Worm (Caenorhabditis elegans) whole organism, L2 larva: ENCODE measurements around the gene R08F11.4.

Experiments used
- C34F6.9 ChIP-seq: fragments of 150-350 bp; optimal IDR thresholded peaks from 2 replicates; lab custom pipeline; 2014; ENCODE audit warnings: missing biosample characterization, missing genetic modification characterization
- ZK546.5 ChIP-seq: sonication (generic microtip); optimal IDR thresholded peaks from 2 replicates; lab custom pipeline; 2017; ENCODE audit warnings: missing biosample characterization, missing genetic modification characterization
- alr-1 ChIP-seq: fragments of 150-350 bp; optimal IDR thresholded peaks from 2 replicates; lab custom pipeline; 2014; ENCODE audit warnings: missing biosample characterization, missing genetic modification characterization
- aly-2 ChIP-seq: fragments of 150-350 bp; optimal IDR thresholded peaks from 2 replicates; lab custom pipeline; 2014; ENCODE audit warnings: missing biosample characterization, missing genetic modification characterization
- ama-1 ChIP-seq: fragments of 150-350 bp; optimal IDR thresholded peaks from 2 replicates; lab custom pipeline; 2018; ENCODE audit warnings: inconsistent platforms
- ceh-16 ChIP-seq: fragments of 150-350 bp; optimal IDR thresholded peaks from 2 replicates; lab custom pipeline; 2014; ENCODE audit warnings: missing biosample characterization, missing genetic modification characterization
- ceh-82 ChIP-seq: fragments of 150-350 bp; optimal IDR thresholded peaks from 2 replicates; lab custom pipeline; 2014; ENCODE audit warnings: missing biosample characterization, missing genetic modification characterization
- crh-2 ChIP-seq: sonication (generic microtip); optimal IDR thresholded peaks from 2 replicates; lab custom pipeline; 2017; ENCODE audit warnings: missing biosample characterization, missing genetic modification characterization
- dmd-4 ChIP-seq: sonication (generic microtip); optimal IDR thresholded peaks from 2 replicates; lab custom pipeline; 2017; ENCODE audit warnings: missing biosample characterization, missing genetic modification characterization
- elt-3 ChIP-seq: sonication (generic microtip); optimal IDR thresholded peaks from 2 replicates; lab custom pipeline; 2017; ENCODE audit warnings: missing biosample characterization, missing genetic modification characterization
- fos-1 ChIP-seq: fragments of 150-350 bp; optimal IDR thresholded peaks from 2 replicates; lab custom pipeline; 2014; ENCODE audit warnings: missing biosample characterization, missing genetic modification characterization
- gmeb-1 ChIP-seq: fragments of 150-350 bp; optimal IDR thresholded peaks from 2 replicates; lab custom pipeline; 2014; ENCODE audit warnings: missing biosample characterization, missing genetic modification characterization
- lin-11 ChIP-seq: fragments of 150-350 bp; sonication (generic microtip); optimal IDR thresholded peaks from 2 replicates; lab custom pipeline; 2014; ENCODE audit warnings: missing biosample characterization, missing genetic modification characterization, inconsistent platforms, mixed read lengths
- lin-13 ChIP-seq: fragments of 150-350 bp; optimal IDR thresholded peaks from 2 replicates; lab custom pipeline; 2014; ENCODE audit warnings: missing biosample characterization, missing genetic modification reagents, missing genetic modification characterization
- lsy-2 ChIP-seq, 2 experiments: fragments of 150-350 bp in 1 of 2; sonication (generic microtip) in 1 of 2; optimal IDR thresholded peaks; 2 replicates each; lab custom pipeline; 2014 to 2017; ENCODE audit warnings: missing biosample characterization in 2 of 2, missing genetic modification characterization in 2 of 2
- mab-5 ChIP-seq: fragments of 150-350 bp; optimal IDR thresholded peaks from 2 replicates; lab custom pipeline; 2014; ENCODE audit warnings: missing biosample characterization, missing genetic modification characterization
- mbf-1 ChIP-seq: sonication (generic microtip); optimal IDR thresholded peaks from 2 replicates; lab custom pipeline; 2017; ENCODE audit warnings: missing biosample characterization, missing genetic modification characterization
- nhr-129 ChIP-seq: fragments of 150-350 bp; optimal IDR thresholded peaks from 2 replicates; lab custom pipeline; 2014; ENCODE audit warnings: missing biosample characterization, missing genetic modification characterization
- nhr-21 ChIP-seq: fragments of 150-350 bp; optimal IDR thresholded peaks from 2 replicates; lab custom pipeline; 2014; ENCODE audit warnings: missing biosample characterization, missing genetic modification characterization
- nhr-23 ChIP-seq: fragments of 150-350 bp; optimal IDR thresholded peaks from 2 replicates; lab custom pipeline; 2014; ENCODE audit warnings: missing biosample characterization, missing genetic modification reagents, missing genetic modification characterization
- nhr-6 ChIP-seq: fragments of 150-350 bp; optimal IDR thresholded peaks from 2 replicates; lab custom pipeline; 2014; ENCODE audit warnings: missing biosample characterization, missing genetic modification characterization
- sma-9 ChIP-seq, 2 experiments: fragments of 150-350 bp in 1 of 2; sonication (generic microtip) in 1 of 2; optimal IDR thresholded peaks; 2 replicates each; lab custom pipeline; 2014 to 2016; ENCODE audit warnings: missing genetic modification characterization in 2 of 2, mild to moderate bottlenecking in 1 of 2, missing biosample characterization in 1 of 2, missing compliant biosample characterization in 1 of 2, missing genetic modification reagents in 1 of 2, moderate library complexity in 1 of 2
- snpc-4 ChIP-seq: fragments of 150-350 bp; optimal IDR thresholded peaks from 2 replicates; lab custom pipeline; 2014; ENCODE audit warnings: missing biosample characterization, missing genetic modification characterization
- zag-1 ChIP-seq: fragments of 150-350 bp; optimal IDR thresholded peaks from 2 replicates; lab custom pipeline; 2014; ENCODE audit warnings: missing biosample characterization, missing genetic modification characterization
- ztf-1 ChIP-seq: fragments of 200-800 bp; sonication (Bioruptor generic); conservative IDR thresholded peaks from 2 replicates; pipeline ENCODE4 v1.3.6; 2022; ENCODE audit warnings: missing genetic modification characterization, missing compliant biosample characterization
- ztf-4 ChIP-seq: fragments of 150-350 bp; optimal IDR thresholded peaks from 2 replicates; lab custom pipeline; 2014; ENCODE audit warnings: missing biosample characterization, missing genetic modification characterization

R08F11.4 gene

DNA sequence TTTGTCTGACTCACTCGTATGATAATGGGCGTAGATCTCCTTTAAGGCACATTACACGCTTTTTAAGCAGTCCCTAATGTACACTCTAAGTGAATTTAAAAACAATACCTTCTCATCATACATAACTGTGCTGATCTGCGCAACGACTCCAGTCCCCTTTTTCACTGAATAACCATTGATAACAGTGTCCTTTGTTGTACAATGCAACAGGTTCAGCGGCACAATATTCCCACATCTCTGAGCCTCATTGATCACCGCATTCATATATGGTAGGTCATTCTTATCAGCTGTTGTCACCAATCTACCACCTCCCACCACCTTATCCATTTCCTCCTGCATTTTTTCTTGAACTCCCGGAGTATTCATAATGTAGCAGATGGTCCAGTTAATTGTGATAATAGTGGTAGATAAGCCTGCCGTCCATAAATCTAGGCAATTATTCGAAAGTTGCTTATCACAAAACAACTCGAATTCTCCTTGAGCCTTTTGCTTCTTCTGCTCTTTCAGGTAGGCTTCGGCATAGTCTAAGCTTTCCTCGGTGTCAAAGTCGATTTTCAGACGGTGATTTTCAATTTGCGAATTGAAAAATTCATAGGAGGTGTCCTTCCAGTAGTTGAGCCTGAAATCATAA, 3.4 kb downstream of the R08F11.4 start:
- no peak for TF ChIP-seq ztf-4 (tag; lab: Kevin White, UChicago)
- no peak for TF ChIP-seq lin-13 (GFP tag; lab: Kevin White, UChicago)
- no peak for TF ChIP-seq gmeb-1

DNA sequence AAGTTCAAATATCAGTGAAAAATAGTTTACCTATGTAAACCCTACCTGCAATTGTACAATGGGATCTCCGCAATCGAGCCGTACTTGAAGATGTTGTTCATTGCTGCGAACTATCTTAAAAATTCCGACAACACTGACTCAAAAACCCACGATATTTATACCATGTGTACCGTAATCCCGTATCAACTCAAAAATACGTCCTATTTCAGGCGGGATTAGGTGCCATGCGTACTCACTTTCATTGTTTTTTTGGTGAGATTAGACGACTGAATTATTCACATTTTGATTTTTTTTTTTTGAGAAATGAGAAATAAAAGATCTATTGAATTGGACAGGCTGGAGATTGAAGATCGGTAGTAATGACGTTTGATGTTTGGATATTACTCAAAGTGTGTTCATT, 4.9 kb downstream of the R08F11.4 start, which contains the start of gene srt-30:
srt-30 (minus strand) TSS at position 101 of the 400 bp plus-strand sequence.
- TF ChIP-seq nhr-129 (tag; lab: Kevin White, UChicago) (no peak), aly-2 (tag; lab: Kevin White, UChicago) (no peak), ceh-16 (no peak), ZK546.5 (tag; lab: Kevin White, UChicago) (no peak), nhr-23 (tag; lab: Kevin White, UChicago) (no peak)

- TF ChIP-seq ztf-1 (no peak), nhr-129 (tag; lab: Kevin White, UChicago) (no peak), nhr-6 (tag; lab: Kevin White, UChicago) (no peak), mab-5 (no peak), nhr-23 (tag; lab: Kevin White, UChicago) (no peak), mbf-1 (tag; lab: Kevin White, UChicago) (no peak), lsy-2 (tag; optimal IDR thresholded peaks at IDR 0.05; lab: Kevin White, UChicago) (no peak), C34F6.9 (tag; lab: Kevin White, UChicago) (no peak)
Measured at ce11 chrV:3799737-3800136, 5.6 kb downstream of the R08F11.4 start.

DNA sequence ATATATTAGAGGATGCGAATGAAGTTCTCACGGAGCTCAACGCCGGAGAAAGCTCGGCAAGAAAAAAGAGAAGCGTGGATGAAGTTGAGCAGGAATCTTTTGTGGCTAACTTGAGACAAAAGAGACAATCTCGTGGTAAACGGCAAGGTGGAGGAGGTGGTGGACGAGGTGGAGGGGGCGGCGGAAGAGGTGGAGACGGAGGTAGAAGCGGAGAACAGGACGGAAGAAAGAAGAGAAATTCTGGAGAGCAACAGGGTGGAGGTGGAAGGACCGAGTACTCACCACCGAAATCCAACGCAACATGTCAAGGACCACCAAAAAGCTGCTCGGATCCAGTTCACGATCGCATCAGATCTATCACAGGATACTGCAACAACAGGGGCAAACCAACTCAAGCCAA, 14.9 kb downstream of the R08F11.4 start:
- TF ChIP-seq lin-11, result no peak
- no peak for TF ChIP-seq alr-1 (tag; lab: Kevin White, UChicago)

ce11 chrV:3789770-3790169, 15.6 kb downstream of the R08F11.4 start, which contains the start of gene R08F11.7:
TSS of gene R08F11.7 (plus strand) at chrV:3790070.
- TF ChIP-seq ama-1 (lab: Kevin White, UChicago) (no peak), snpc-4 (tag; lab: Kevin White, UChicago) (no peak), alr-1 (tag; lab: Kevin White, UChicago) (no peak), dmd-4 (tag; lab: Kevin White, UChicago) (no peak), fos-1 (tag; lab: Kevin White, UChicago) (no peak), ceh-82 (no peak)

- no peak for TF ChIP-seq crh-2 (tag; lab: Kevin White, UChicago)
- peak; percentile 21 for TF ChIP-seq C34F6.9 (tag; lab: Kevin White, UChicago)
- no peak for TF ChIP-seq zag-1 (tag; lab: Kevin White, UChicago)
Measured at ce11 chrV:3788538-3788937, 16.8 kb downstream of the R08F11.4 start.

DNA sequence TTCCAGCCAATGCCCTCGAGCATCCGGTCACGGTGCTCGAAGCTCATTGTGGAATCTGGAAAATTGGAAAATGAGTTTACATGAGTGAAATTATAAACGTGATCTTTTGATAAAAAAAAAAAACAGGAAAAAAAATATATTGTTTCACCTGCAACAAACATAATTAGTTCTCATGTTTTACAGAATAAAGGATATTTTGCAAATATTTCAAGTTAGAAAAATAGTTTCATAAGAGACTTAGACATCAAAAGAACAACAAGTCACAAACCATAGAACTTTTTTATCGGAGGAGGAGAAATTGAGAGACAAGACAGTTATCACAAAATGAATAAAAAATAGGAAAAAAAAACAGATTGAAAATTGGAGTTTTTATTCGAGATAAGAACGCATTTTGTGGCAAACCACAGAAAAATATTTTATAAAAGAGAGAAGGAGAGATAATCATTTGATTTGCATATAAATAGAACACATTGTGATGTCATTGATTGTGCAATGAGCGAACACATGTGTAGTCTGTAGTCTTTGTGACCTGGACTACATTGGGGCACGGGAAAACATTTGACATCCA, 21.1 kb downstream of the R08F11.4 start, which contains the start of gene R08F11.1:
R08F11.1 (minus strand) TSS at position 51 of the 568 bp plus-strand sequence.
- TF ChIP-seq fos-1 (tag; lab: Kevin White, UChicago) (peak; percentile 26), gmeb-1 (peak; percentile 15), alr-1 (tag; lab: Kevin White, UChicago) (no peak)

- no peak for TF ChIP-seq nhr-21 (tag; lab: Kevin White, UChicago)
- peak; percentile 31 for TF ChIP-seq sma-9 (GFP tag; optimal IDR thresholded peaks at IDR 0.05; lab: Kevin White, UChicago)
- no peak for TF ChIP-seq sma-9 (tag; optimal IDR thresholded peaks at IDR 0.05; lab: Kevin White, UChicago)
- peak; percentile 61 for TF ChIP-seq fos-1 (tag; lab: Kevin White, UChicago)
- TF ChIP-seq elt-3 (tag; lab: Kevin White, UChicago), result no peak
- peak; percentile 16 for TF ChIP-seq nhr-129 (tag; lab: Kevin White, UChicago)
- no peak for TF ChIP-seq dmd-4 (tag; lab: Kevin White, UChicago)
- TF ChIP-seq gmeb-1, result peak; percentile 49
Measured at ce11 chrV:3776946-3777345, 28.4 kb downstream of the R08F11.4 start.
